Fruit fly (Drosophila melanogaster): ENCODE measurements around the gene CG11693.

CG11693 gene

dm6 chr3R:8333768-8334470 lies 23.3 kb upstream of the CG11693 start, which contains the start of gene Poxm (continued):
- TF ChIP-seq btn (GFP tag; optimal IDR thresholded peaks at IDR 0.05), result peak; percentile 39
- TF ChIP-seq Med (GFP tag), result peak; percentile 90
- no peak for TF ChIP-seq HLHmδ (GFP tag; optimal IDR thresholded peaks at IDR 0.05)
- TF ChIP-seq dysf (GFP tag; IDR thresholded peaks at IDR 0.05), result peak; percentile 94
- TF ChIP-seq CG11695 (GFP tag; IDR thresholded peaks at IDR 0.05), result peak; percentile 83; the same call in 2 of the 3 replicates
- peak; percentile 65 for TF ChIP-seq CG2202 (tag; optimal IDR thresholded peaks at IDR 0.05)
- no peak for TF ChIP-seq Dll (GFP tag; IDR thresholded peaks at IDR 0.05; ENCODE audit: partially characterized antibody)
- peak; percentile 7; the same call in 1 of the 3 replicates for TF ChIP-seq z (GFP tag; IDR thresholded peaks at IDR 0.05)
- no peak for TF ChIP-seq hkb (optimal IDR thresholded peaks at IDR 0.05)
- TF ChIP-seq hkb (GFP tag; IDR thresholded peaks at IDR 0.05), result peak; percentile 83
- TF ChIP-seq bab2 (GFP tag; optimal IDR thresholded peaks at IDR 0.05), result peak; percentile 77
- TF ChIP-seq psq (GFP tag; optimal IDR thresholded peaks at IDR 0.05), result peak; percentile 71
- peak; percentile 85; the same call in 2 of the 3 replicates for TF ChIP-seq Mrtf (GFP tag; IDR thresholded peaks at IDR 0.05)
- TF ChIP-seq CG5245 (GFP tag; optimal IDR thresholded peaks at IDR 0.05), result peak; percentile 87
- peak; percentile 92 for TF ChIP-seq CG15269 (tag; optimal IDR thresholded peaks at IDR 0.05)
- TF ChIP-seq hth (optimal IDR thresholded peaks at IDR 0.05), result peak; percentile 46
- peak; percentile 21; the same call in 1 of the 2 replicates for TF ChIP-seq Nf-YA (GFP tag; IDR thresholded peaks at IDR 0.05)
- no peak for TF ChIP-seq hbn (GFP tag; IDR thresholded peaks at IDR 0.05; ENCODE audit: partially characterized antibody)
- peak; percentile 40 for TF ChIP-seq CG2116 (GFP tag; optimal IDR thresholded peaks at IDR 0.05)
- TF ChIP-seq cwo (GFP tag; optimal IDR thresholded peaks at IDR 0.05), result peak; percentile 74
- no peak for TF ChIP-seq bigmax (GFP tag; optimal IDR thresholded peaks at IDR 0.05)
- peak; percentile 88 for TF ChIP-seq CG32772 (GFP tag; IDR thresholded peaks at IDR 0.05)
- TF ChIP-seq run (tag; optimal IDR thresholded peaks at IDR 0.05), result peak; percentile 77
- TF ChIP-seq dmrt11E (tag; optimal IDR thresholded peaks at IDR 0.05), result peak; percentile 91
- TF ChIP-seq pzg (GFP tag; optimal IDR thresholded peaks at IDR 0.05), result no peak
- TF ChIP-seq CG12659 (GFP tag; optimal IDR thresholded peaks at IDR 0.05), result peak; percentile 92
- TF ChIP-seq crc (GFP tag; optimal IDR thresholded peaks at IDR 0.05), result no peak
- TF ChIP-seq ab (GFP tag; optimal IDR thresholded peaks at IDR 0.05), result no peak
- peak; percentile 92 for TF ChIP-seq CG1602 (GFP tag; optimal IDR thresholded peaks at IDR 0.05)
- peak; percentile 85 for TF ChIP-seq CG10147 (GFP tag; optimal IDR thresholded peaks at IDR 0.05)
- TF ChIP-seq br (optimal IDR thresholded peaks at IDR 0.05), result no peak
- no peak for TF ChIP-seq luna (GFP tag; optimal IDR thresholded peaks at IDR 0.05)
- TF ChIP-seq Nf-YB (GFP tag; optimal IDR thresholded peaks at IDR 0.05), result peak; percentile 94
- TF ChIP-seq Lim3 (GFP tag; IDR thresholded peaks at IDR 0.05), result 0 out of 2 replicates have a peak, but pooled peaks have one; percentile 64
- TF ChIP-seq NfI (GFP tag; optimal IDR thresholded peaks at IDR 0.05), result peak; percentile 88
- TF ChIP-seq B-H2 (GFP tag; optimal IDR thresholded peaks at IDR 0.05), result peak; percentile 39
- TF ChIP-seq NC2β (GFP tag; optimal IDR thresholded peaks at IDR 0.05), result peak; percentile 29
- TF ChIP-seq Neu2 (GFP tag; optimal IDR thresholded peaks at IDR 0.05; ENCODE audit: borderline replicate concordance), result no peak
- TF ChIP-seq CG4404 (GFP tag; IDR thresholded peaks at IDR 0.05), result peak; percentile 96
- TF ChIP-seq dpn (GFP tag; optimal IDR thresholded peaks at IDR 0.05), result peak; percentile 81 to 86
- no peak for TF ChIP-seq Opbp (GFP tag; IDR thresholded peaks at IDR 0.05; ENCODE audit: partially characterized antibody)
- TF ChIP-seq CG15011 (GFP tag; optimal IDR thresholded peaks at IDR 0.05), result peak; percentile 84
- TF ChIP-seq H15 (GFP tag; IDR thresholded peaks at IDR 0.05), result peak; percentile 84
- 0 out of 2 replicates have a peak, but pooled peaks have one; percentile 26 for TF ChIP-seq crol (GFP tag; IDR thresholded peaks at IDR 0.05)
- TF ChIP-seq fd96Cb (tag; optimal IDR thresholded peaks at IDR 0.05), result peak; percentile 95
- no peak for TF ChIP-seq CG3281 (GFP tag; optimal IDR thresholded peaks at IDR 0.05)
- TF ChIP-seq CG5953 (GFP tag; IDR thresholded peaks at IDR 0.05), result 0 out of 2 replicates have a peak, but pooled peaks have one; percentile 42
- TF ChIP-seq CG14441 (GFP tag; IDR thresholded peaks at IDR 0.05), result peak; percentile 86
- TF ChIP-seq HLH3B (GFP tag; IDR thresholded peaks at IDR 0.05), result peak; percentile 82
- TF ChIP-seq dimm (GFP tag; IDR thresholded peaks at IDR 0.05), result peak; percentile 55; the same call in 1 of the 2 replicates

All from whole organism, embryonic.